Fruit fly (Drosophila melanogaster): ENCODE results near the gene Pvf3.

The Pvf3 gene

dm6 chr2L:7198618-7199017 is 41.1 kb upstream of the Pvf3 start:
- no peak for TF ChIP-seq Mnt (GFP tag; optimal IDR thresholded peaks at IDR 0.05)
- no peak for TF ChIP-seq CG14711 (tag; optimal IDR thresholded peaks at IDR 0.05)

- TF ChIP-seq pad (GFP tag; optimal IDR thresholded peaks at IDR 0.05), result peak; percentile 84
- peak; percentile 92 for TF ChIP-seq CG12768 (GFP tag; optimal IDR thresholded peaks at IDR 0.05)
- peak; percentile 88 for TF ChIP-seq Mnt (GFP tag; optimal IDR thresholded peaks at IDR 0.05)
- peak; percentile 84 for TF ChIP-seq CG14711 (tag; optimal IDR thresholded peaks at IDR 0.05)
- TF ChIP-seq CG7101 (tag; optimal IDR thresholded peaks at IDR 0.05), result peak; percentile 89
- TF ChIP-seq bab1 (GFP tag; optimal IDR thresholded peaks at IDR 0.05), result peak; percentile 97
- TF ChIP-seq Crg-1 (GFP tag; optimal IDR thresholded peaks at IDR 0.05), result peak; percentile 96
- peak; percentile 98 for TF ChIP-seq toe (GFP tag; optimal IDR thresholded peaks at IDR 0.05)
- peak; percentile 95 for TF ChIP-seq CG11617 (GFP tag; optimal IDR thresholded peaks at IDR 0.05)
- peak; percentile 93 for TF ChIP-seq CG7045 (GFP tag; optimal IDR thresholded peaks at IDR 0.05)
- peak; percentile 93 for TF ChIP-seq kay (GFP tag; ENCODE audit: borderline replicate concordance)
- TF ChIP-seq CG5204 (GFP tag; optimal IDR thresholded peaks at IDR 0.05), result peak; percentile 96
- peak; percentile 82 for TF ChIP-seq tj (GFP tag; optimal IDR thresholded peaks at IDR 0.05)
- TF ChIP-seq CG33017 (tag; optimal IDR thresholded peaks at IDR 0.05), result peak; percentile 73
- TF ChIP-seq CG1620 (GFP tag; optimal IDR thresholded peaks at IDR 0.05), result peak; percentile 98
- TF ChIP-seq cnc (optimal IDR thresholded peaks at IDR 0.05), result no peak
- peak; percentile 71 for TF ChIP-seq cic (GFP tag; optimal IDR thresholded peaks at IDR 0.05)
- peak; percentile 95 for TF ChIP-seq Clk (GFP tag; optimal IDR thresholded peaks at IDR 0.05)
- peak; percentile 96 for TF ChIP-seq Hr96 (GFP tag; optimal IDR thresholded peaks at IDR 0.05)
- TF ChIP-seq ovo (GFP tag; optimal IDR thresholded peaks at IDR 0.05), result peak; percentile 90
These were observed 37.0 kb upstream of the Pvf3 start, which contains the start of gene CG4497 for dm6 chr2L:7194351-7195037. Gene CG4497 (minus strand): TSS chr2L:7194588.

dm6 chr2L:7189674-7190073 is 32.2 kb upstream of the Pvf3 start, which contains the start of gene CG4496:
Gene CG4496 (minus strand): TSS chr2L:7190010.
- no peak for TF ChIP-seq ovo (GFP tag; optimal IDR thresholded peaks at IDR 0.05)
- no peak for TF ChIP-seq CG1620 (GFP tag; optimal IDR thresholded peaks at IDR 0.05)
- peak; percentile 16 for TF ChIP-seq kay (GFP tag; ENCODE audit: borderline replicate concordance)

- TF ChIP-seq CG7101 (tag; optimal IDR thresholded peaks at IDR 0.05), result peak; percentile 98
- TF ChIP-seq cic (GFP tag; optimal IDR thresholded peaks at IDR 0.05), result peak; percentile 78
- peak; percentile 98 for TF ChIP-seq Clk (GFP tag; optimal IDR thresholded peaks at IDR 0.05)
- TF ChIP-seq CG1620 (GFP tag; optimal IDR thresholded peaks at IDR 0.05), result peak; percentile 98
- TF ChIP-seq CG12768 (GFP tag; optimal IDR thresholded peaks at IDR 0.05), result peak; percentile 98
- peak; percentile 97 for TF ChIP-seq toe (GFP tag; optimal IDR thresholded peaks at IDR 0.05)
- peak; percentile 99 for TF ChIP-seq CG7045 (GFP tag; optimal IDR thresholded peaks at IDR 0.05)
- TF ChIP-seq pad (GFP tag; optimal IDR thresholded peaks at IDR 0.05), result peak; percentile 93
- TF ChIP-seq bab1 (GFP tag; optimal IDR thresholded peaks at IDR 0.05), result peak; percentile 98
- TF ChIP-seq CG5204 (GFP tag; optimal IDR thresholded peaks at IDR 0.05), result peak; percentile 99
- TF ChIP-seq Hr96 (GFP tag; optimal IDR thresholded peaks at IDR 0.05), result peak; percentile 97
- peak; percentile 96 for TF ChIP-seq Crg-1 (GFP tag; optimal IDR thresholded peaks at IDR 0.05)
- peak; percentile 97 for TF ChIP-seq ovo (GFP tag; optimal IDR thresholded peaks at IDR 0.05)
- peak; percentile 93 for TF ChIP-seq tj (GFP tag; optimal IDR thresholded peaks at IDR 0.05)
- TF ChIP-seq cnc (optimal IDR thresholded peaks at IDR 0.05), result no peak
- peak; percentile 95 for TF ChIP-seq kay (GFP tag; ENCODE audit: borderline replicate concordance)
- TF ChIP-seq CG33017 (tag; optimal IDR thresholded peaks at IDR 0.05), result peak; percentile 98
- TF ChIP-seq CG11617 (GFP tag; optimal IDR thresholded peaks at IDR 0.05), result peak; percentile 98
- peak; percentile 94 for TF ChIP-seq Mnt (GFP tag; optimal IDR thresholded peaks at IDR 0.05)
- peak; percentile 95 for TF ChIP-seq CG14711 (tag; optimal IDR thresholded peaks at IDR 0.05)
These were observed 31.1 kb upstream of the Pvf3 start for dm6 chr2L:7188530-7188996.

- TF ChIP-seq CG5204 (GFP tag; optimal IDR thresholded peaks at IDR 0.05), result no peak
- TF ChIP-seq pad (GFP tag; optimal IDR thresholded peaks at IDR 0.05), result no peak
- TF ChIP-seq cnc (optimal IDR thresholded peaks at IDR 0.05), result no peak
- TF ChIP-seq ovo (GFP tag; optimal IDR thresholded peaks at IDR 0.05), result no peak
- no peak for TF ChIP-seq tj (GFP tag; optimal IDR thresholded peaks at IDR 0.05)
- TF ChIP-seq toe (GFP tag; optimal IDR thresholded peaks at IDR 0.05), result no peak
- no peak for TF ChIP-seq CG33017 (tag; optimal IDR thresholded peaks at IDR 0.05)
- no peak for TF ChIP-seq CG7101 (tag; optimal IDR thresholded peaks at IDR 0.05)
- no peak for TF ChIP-seq Crg-1 (GFP tag; optimal IDR thresholded peaks at IDR 0.05)
These were observed 30.5 kb upstream of the Pvf3 start for dm6 chr2L:7187920-7188529.

- TF ChIP-seq tj (GFP tag; optimal IDR thresholded peaks at IDR 0.05) (no peak), cnc (optimal IDR thresholded peaks at IDR 0.05) (no peak), CG14711 (tag; optimal IDR thresholded peaks at IDR 0.05) (peak; percentile 39), CG33017 (tag; optimal IDR thresholded peaks at IDR 0.05) (no peak), CG5204 (GFP tag; optimal IDR thresholded peaks at IDR 0.05) (no peak), Mnt (GFP tag; optimal IDR thresholded peaks at IDR 0.05) (peak; percentile 24), Hr96 (GFP tag; optimal IDR thresholded peaks at IDR 0.05) (no peak), toe (GFP tag; optimal IDR thresholded peaks at IDR 0.05) (no peak), CG7101 (tag; optimal IDR thresholded peaks at IDR 0.05) (no peak), Clk (GFP tag; optimal IDR thresholded peaks at IDR 0.05) (no peak), ovo (GFP tag; optimal IDR thresholded peaks at IDR 0.05) (no peak), CG11617 (GFP tag; optimal IDR thresholded peaks at IDR 0.05) (peak; percentile 15), bab1 (GFP tag; optimal IDR thresholded peaks at IDR 0.05) (peak; percentile 32), CG1620 (GFP tag; optimal IDR thresholded peaks at IDR 0.05) (no peak)
These were observed 24.5 kb upstream of the Pvf3 start, which contains the start of gene MICU1 for dm6 chr2L:7181978-7182392. Gene MICU1 (plus strand): TSS chr2L:7182234.
